Fruit fly (Drosophila melanogaster) whole organism, adult: ENCODE measurements around the gene CG10183.

Experiments
- CG11617 ChIP-seq: fragments of 200-800 bp; sonication (Bioruptor generic); optimal IDR thresholded peaks from 2 replicates; lab custom pipeline; 2017; ENCODE audit warnings: mild to moderate bottlenecking, missing biosample characterization, missing genetic modification reagents, missing genetic modification characterization
- CG12768 ChIP-seq: fragments of 200-800 bp; sonication (Bioruptor generic); optimal IDR thresholded peaks from 2 replicates; lab custom pipeline; 2017; ENCODE audit warnings: missing biosample characterization, missing genetic modification characterization, mild to moderate bottlenecking, moderate library complexity, missing genetic modification reagents
- CG14711 ChIP-seq: fragments of 200-800 bp; sonication (Bioruptor generic); optimal IDR thresholded peaks from 2 replicates; lab custom pipeline; 2018; ENCODE audit warnings: missing biosample characterization, mild to moderate bottlenecking, missing genetic modification characterization, moderate library complexity
- CG1620 ChIP-seq: fragments of 200-800 bp; sonication (Bioruptor generic); optimal IDR thresholded peaks from 2 replicates; lab custom pipeline; 2016; ENCODE audit warnings: missing biosample characterization, missing genetic modification characterization
- CG33017 ChIP-seq: fragments of 200-800 bp; sonication (Bioruptor generic); optimal IDR thresholded peaks from 2 replicates; lab custom pipeline; 2018; ENCODE audit warnings: missing biosample characterization, mild to moderate bottlenecking, missing genetic modification characterization, moderate library complexity
- CG5204 ChIP-seq: fragments of 200-800 bp; sonication (Bioruptor generic); optimal IDR thresholded peaks from 2 replicates; lab custom pipeline; 2016; ENCODE audit warnings: missing biosample characterization, missing genetic modification characterization
- CG7045 ChIP-seq: fragments of 200-800 bp; sonication (Bioruptor generic); optimal IDR thresholded peaks from 2 replicates; lab custom pipeline; 2017; ENCODE audit warnings: missing biosample characterization, mild to moderate bottlenecking, missing genetic modification characterization
- CG7101 ChIP-seq: fragments of 200-800 bp; sonication (Bioruptor generic); optimal IDR thresholded peaks from 2 replicates; lab custom pipeline; 2018; ENCODE audit warnings: missing biosample characterization, mild to moderate bottlenecking, missing genetic modification characterization, moderate library complexity
- Clk ChIP-seq: fragments of 200-800 bp; sonication (Bioruptor generic); optimal IDR thresholded peaks from 2 replicates; lab custom pipeline; 2017; ENCODE audit warnings: missing biosample characterization, missing genetic modification characterization
- Crg-1 ChIP-seq: fragments of 200-800 bp; sonication (Bioruptor generic); optimal IDR thresholded peaks from 2 replicates; lab custom pipeline; 2016; ENCODE audit warnings: missing biosample characterization, missing genetic modification characterization
- Hr96 ChIP-seq: fragments of 200-800 bp; sonication (Bioruptor generic); optimal IDR thresholded peaks from 2 replicates; lab custom pipeline; 2016; ENCODE audit warnings: missing biosample characterization, missing genetic modification characterization
- Mnt ChIP-seq: fragments of 200-800 bp; sonication (Bioruptor generic); optimal IDR thresholded peaks from 2 replicates; lab custom pipeline; 2016; ENCODE audit warnings: missing biosample characterization, mild to moderate bottlenecking, missing genetic modification characterization
- bab1 ChIP-seq: fragments of 200-800 bp; sonication (Bioruptor generic); optimal IDR thresholded peaks from 3 replicates; lab custom pipeline; 2019; ENCODE audit warnings: missing biosample characterization, mild to moderate bottlenecking, missing genetic modification characterization, moderate library complexity
- cic ChIP-seq: fragments of 200-800 bp; sonication (Bioruptor generic); optimal IDR thresholded peaks from 2 replicates; lab custom pipeline; 2017; ENCODE audit warnings: missing biosample characterization, mild to moderate bottlenecking, missing genetic modification characterization, moderate library complexity
- cnc ChIP-seq, 2 experiments: fragments of >200 bp; optimal IDR thresholded peaks; 2 replicates each; lab custom pipeline; 2017
- kay ChIP-seq: fragments of 200-800 bp; sonication (Bioruptor generic); peaks from one replicate; lab custom pipeline; 2016; ENCODE audit warnings: missing biosample characterization, missing genetic modification characterization, borderline replicate concordance
- ovo ChIP-seq: fragments of 200-800 bp; sonication (Bioruptor generic); optimal IDR thresholded peaks from 2 replicates; lab custom pipeline; 2016; ENCODE audit warnings: missing biosample characterization, missing genetic modification characterization
- pad ChIP-seq: fragments of 200-800 bp; sonication (Bioruptor generic); optimal IDR thresholded peaks from 3 replicates; lab custom pipeline; 2017; ENCODE audit warnings: missing biosample characterization, missing genetic modification characterization, mild to moderate bottlenecking, moderate library complexity, missing genetic modification reagents
- tj ChIP-seq: fragments of 200-800 bp; sonication (Bioruptor generic); optimal IDR thresholded peaks from 3 replicates; lab custom pipeline; 2017; ENCODE audit warnings: missing biosample characterization, mild to moderate bottlenecking, missing genetic modification characterization, moderate library complexity
- toe ChIP-seq: fragments of 200-800 bp; sonication (Bioruptor generic); optimal IDR thresholded peaks from 2 replicates; lab custom pipeline; 2016; ENCODE audit warnings: missing biosample characterization, missing genetic modification characterization

The CG10183 gene

dm6 chr3R:23629572-23629971 lies 30.7 kb upstream of the CG10183 start:
- TF ChIP-seq kay (peak; percentile 65), cic (GFP tag; lab: Kevin White, UChicago) (peak; percentile 21), Crg-1 (no peak), CG12768 (GFP tag; lab: Kevin White, UChicago) (no peak), CG7101 (tag; lab: Kevin White, UChicago) (no peak), CG1620 (GFP tag; lab: Kevin White, UChicago) (no peak), CG14711 (tag; lab: Kevin White, UChicago) (no peak), tj (GFP tag; lab: Kevin White, UChicago) (peak; percentile 97)

- TF ChIP-seq tj (GFP tag; lab: Kevin White, UChicago) (peak; percentile 55), CG7101 (tag; lab: Kevin White, UChicago) (no peak), Hr96 (GFP tag; lab: Kevin White, UChicago) (no peak), CG11617 (GFP tag; lab: Kevin White, UChicago) (no peak), Mnt (GFP tag; lab: Kevin White, UChicago) (no peak), CG14711 (tag; lab: Kevin White, UChicago) (no peak), bab1 (GFP tag; lab: Kevin White, UChicago) (no peak), Crg-1 (no peak), pad (GFP tag; lab: Kevin White, UChicago) (no peak), CG12768 (GFP tag; lab: Kevin White, UChicago) (peak; percentile 15), CG5204 (no peak), kay (no peak)
These were observed 28.3 kb upstream of the CG10183 start for dm6 chr3R:23627140-23627539.

dm6 chr3R:23622961-23623360 lies 24.1 kb upstream of the CG10183 start:
- no peak for TF ChIP-seq CG5204
- TF ChIP-seq CG7045: no peak
- no peak for TF ChIP-seq CG7101 (tag; lab: Kevin White, UChicago)
- TF ChIP-seq Mnt (GFP tag; lab: Kevin White, UChicago): no peak
- TF ChIP-seq kay: no peak
- TF ChIP-seq Hr96 (GFP tag; lab: Kevin White, UChicago): no peak
- no peak for TF ChIP-seq CG1620 (GFP tag; lab: Kevin White, UChicago)
- TF ChIP-seq cic (GFP tag; lab: Kevin White, UChicago): no peak
- no peak for TF ChIP-seq CG14711 (tag; lab: Kevin White, UChicago)
- no peak for TF ChIP-seq toe (GFP tag; lab: Kevin White, UChicago)
- no peak for TF ChIP-seq pad (GFP tag; lab: Kevin White, UChicago)
- no peak for TF ChIP-seq CG12768 (GFP tag; lab: Kevin White, UChicago)
- no peak for TF ChIP-seq cnc (optimal IDR thresholded peaks at IDR 0.05; lab: Kevin White, UChicago)
- no peak for TF ChIP-seq bab1 (GFP tag; lab: Kevin White, UChicago)
- no peak for TF ChIP-seq CG33017 (tag; lab: Kevin White, UChicago)
- no peak for TF ChIP-seq ovo (GFP tag; lab: Kevin White, UChicago)
- no peak for TF ChIP-seq CG11617 (GFP tag; lab: Kevin White, UChicago)
- TF ChIP-seq Crg-1: no peak
- TF ChIP-seq Clk (GFP tag; lab: Kevin White, UChicago): no peak
- no peak for TF ChIP-seq tj (GFP tag; lab: Kevin White, UChicago)

- no peak for TF ChIP-seq Crg-1
- TF ChIP-seq pad (GFP tag; lab: Kevin White, UChicago): no peak
- no peak for TF ChIP-seq Clk (GFP tag; lab: Kevin White, UChicago)
- no peak for TF ChIP-seq cic (GFP tag; lab: Kevin White, UChicago)
- no peak for TF ChIP-seq CG1620 (GFP tag; lab: Kevin White, UChicago)
- TF ChIP-seq CG14711 (tag; lab: Kevin White, UChicago): no peak
- TF ChIP-seq CG7045: no peak
- no peak for TF ChIP-seq CG5204
- no peak for TF ChIP-seq cnc (optimal IDR thresholded peaks at IDR 0.05; lab: Kevin White, UChicago)
- no peak for TF ChIP-seq bab1 (GFP tag; lab: Kevin White, UChicago)
- no peak for TF ChIP-seq Hr96 (GFP tag; lab: Kevin White, UChicago)
- no peak for TF ChIP-seq CG33017 (tag; lab: Kevin White, UChicago)
- no peak for TF ChIP-seq kay
- TF ChIP-seq Mnt (GFP tag; lab: Kevin White, UChicago): no peak
- TF ChIP-seq CG12768 (GFP tag; lab: Kevin White, UChicago): no peak
- no peak for TF ChIP-seq tj (GFP tag; lab: Kevin White, UChicago)
- no peak for TF ChIP-seq CG11617 (GFP tag; lab: Kevin White, UChicago)
- no peak for TF ChIP-seq toe (GFP tag; lab: Kevin White, UChicago)
- TF ChIP-seq ovo (GFP tag; lab: Kevin White, UChicago): no peak
These were observed 13.3 kb upstream of the CG10183 start for dm6 chr3R:23612121-23612520.

DNA sequence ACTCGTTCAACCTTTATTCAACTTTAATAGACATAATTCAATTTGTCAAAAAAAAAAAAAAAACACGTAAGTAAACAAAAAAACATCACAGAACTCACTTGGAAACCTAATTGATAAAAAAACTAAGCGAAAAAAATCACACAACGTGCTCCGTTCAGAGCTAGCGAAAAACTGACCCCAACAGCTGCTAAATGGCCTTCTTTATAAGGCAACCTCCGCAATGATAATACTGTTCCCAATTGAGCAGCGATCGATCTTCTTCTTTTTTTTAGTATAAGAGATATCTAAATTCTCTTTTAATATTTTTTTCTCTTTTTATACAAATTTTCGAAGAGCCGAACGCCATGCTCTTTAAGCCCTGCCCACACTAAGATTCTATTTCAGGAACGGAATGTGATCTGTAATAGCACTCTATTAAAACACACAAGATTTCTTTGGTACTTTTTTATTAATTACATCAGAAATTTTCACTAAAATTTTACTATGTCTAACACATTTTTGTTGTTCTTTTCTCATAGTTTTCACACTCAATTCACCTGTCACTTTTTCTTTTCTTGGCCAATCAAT lies 6.6 kb upstream of the CG10183 start, which contains the start of gene CG10184:
Gene CG10184 (minus strand): TSS at position 181 of the 567 bp plus-strand sequence.
- TF ChIP-seq cic (GFP tag; lab: Kevin White, UChicago) (peak; percentile 22), bab1 (GFP tag; lab: Kevin White, UChicago) (no peak), CG5204 (no peak), tj (GFP tag; lab: Kevin White, UChicago) (peak; percentile 64), toe (GFP tag; lab: Kevin White, UChicago) (no peak), CG14711 (tag; lab: Kevin White, UChicago) (no peak)

dm6 chr3R:23601346-23601817 lies 2.5 kb upstream of the CG10183 start:
- TF ChIP-seq bab1 (GFP tag; lab: Kevin White, UChicago): peak; percentile 67
- TF ChIP-seq CG1620 (GFP tag; lab: Kevin White, UChicago): no peak
- no peak for TF ChIP-seq CG14711 (tag; lab: Kevin White, UChicago)
- no peak for TF ChIP-seq CG7101 (tag; lab: Kevin White, UChicago)
- peak; percentile 51 for TF ChIP-seq cic (GFP tag; lab: Kevin White, UChicago)
- TF ChIP-seq Crg-1: no peak
- no peak for TF ChIP-seq CG33017 (tag; lab: Kevin White, UChicago)
- peak; percentile 31 for TF ChIP-seq ovo (GFP tag; lab: Kevin White, UChicago)
- no peak for TF ChIP-seq CG5204
- TF ChIP-seq tj (GFP tag; lab: Kevin White, UChicago): peak; percentile 22
- TF ChIP-seq CG12768 (GFP tag; lab: Kevin White, UChicago): no peak
- no peak for TF ChIP-seq CG7045
- no peak for TF ChIP-seq Clk (GFP tag; lab: Kevin White, UChicago)
- no peak for TF ChIP-seq Hr96 (GFP tag; lab: Kevin White, UChicago)
- TF ChIP-seq pad (GFP tag; lab: Kevin White, UChicago): peak; percentile 86
